Worm (Caenorhabditis elegans): ENCODE measurements around the gene Y50D4A.6.

Y50D4A.6 gene

DNA sequence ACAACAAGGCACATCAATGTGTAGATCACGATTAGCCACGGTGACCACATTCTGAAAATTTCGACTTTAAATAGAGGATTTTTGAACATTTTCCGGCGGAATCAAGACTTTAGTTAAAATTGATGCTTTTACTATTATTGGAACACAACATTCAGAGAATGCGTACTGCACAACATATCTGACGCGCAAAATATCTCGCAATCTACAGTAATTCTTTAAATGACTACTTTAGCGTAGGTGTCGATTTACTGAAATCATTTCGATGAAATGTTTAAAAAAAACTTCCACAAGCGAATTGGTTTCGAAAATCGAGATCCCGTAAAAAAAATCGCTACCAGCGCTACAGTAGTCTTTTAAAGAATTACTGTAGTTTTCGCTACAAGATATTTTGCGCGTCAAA lies 21.4 kb upstream of the Y50D4A.6 start, which contains the start of gene Y50D4A.10:
Gene Y50D4A.10, minus strand, starts transcription at position 57 of the 400 bp plus-strand sequence.
- TF ChIP-seq W03F9.2 (tag; optimal IDR thresholded peaks at IDR 0.05) (no peak), dao-5 (tag; optimal IDR thresholded peaks at IDR 0.05) (no peak), him-1 (tag; optimal IDR thresholded peaks at IDR 0.05) (no peak)

DNA sequence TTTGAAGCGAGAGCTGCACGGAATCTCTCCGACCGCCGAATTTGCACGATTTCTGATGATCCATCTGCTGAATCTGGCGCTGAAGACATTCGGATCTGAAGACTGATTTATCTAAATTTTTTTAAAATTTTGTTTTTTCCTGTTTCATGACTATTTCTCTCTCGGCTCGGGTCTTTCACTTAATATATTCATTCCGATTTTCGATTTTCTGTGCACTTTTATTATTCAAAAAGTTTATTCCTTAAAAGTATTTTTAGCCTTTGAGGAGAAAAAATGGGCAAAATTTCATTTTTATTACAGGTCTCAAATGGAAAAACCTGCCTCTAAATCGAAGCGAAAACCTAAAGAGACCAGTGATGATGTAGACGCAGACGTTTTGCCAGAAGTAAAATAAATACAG lies 8.5 kb upstream of the Y50D4A.6 start, which contains the start of gene Y50D4A.1:
Gene Y50D4A.1, plus strand, starts transcription at position 301 of the 400 bp plus-strand sequence.
- TF ChIP-seq W03F9.2 (tag; optimal IDR thresholded peaks at IDR 0.05): no peak
- no peak for TF ChIP-seq dao-5 (tag; optimal IDR thresholded peaks at IDR 0.05)
- no peak for TF ChIP-seq him-1 (tag; optimal IDR thresholded peaks at IDR 0.05)

- no peak for TF ChIP-seq him-1 (tag; optimal IDR thresholded peaks at IDR 0.05)
- TF ChIP-seq dao-5 (tag; optimal IDR thresholded peaks at IDR 0.05): no peak
- no peak for TF ChIP-seq W03F9.2 (tag; optimal IDR thresholded peaks at IDR 0.05)
These were observed 7.9 kb upstream of the Y50D4A.6 start, which contains the start of gene Y50D4A.5 for ce11 chrV:1206971-1207370. TSS of gene Y50D4A.5 (plus strand) at chrV:1207307.

- no peak for TF ChIP-seq W03F9.2 (tag; optimal IDR thresholded peaks at IDR 0.05)
- no peak for TF ChIP-seq dao-5 (tag; optimal IDR thresholded peaks at IDR 0.05)
- TF ChIP-seq him-1 (tag; optimal IDR thresholded peaks at IDR 0.05): no peak
These were observed 2.6 kb upstream of the Y50D4A.6 start for ce11 chrV:1201717-1202116.

DNA sequence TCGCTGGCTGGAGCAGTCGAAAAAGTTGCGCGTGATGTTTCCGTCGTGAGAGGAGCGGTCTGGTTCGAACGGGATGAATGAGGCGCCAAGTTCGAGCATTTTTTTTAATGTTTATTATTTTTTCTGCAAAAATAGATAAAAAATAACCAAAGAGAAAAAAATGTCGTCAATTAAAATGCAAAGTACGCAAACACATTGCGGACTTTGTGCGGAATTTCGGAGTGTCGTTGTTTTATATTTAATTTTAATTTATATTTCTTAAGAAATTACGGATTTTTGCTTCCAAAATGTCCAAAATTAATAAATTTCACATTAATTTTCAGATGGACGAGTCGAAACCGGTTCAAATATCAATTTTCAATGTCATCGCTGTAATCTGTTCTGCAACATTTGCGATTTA lies 3.1 kb downstream of the Y50D4A.6 start, which contains the start of the genes wrb-1 and Y50D4A.4:
Gene wrb-1, plus strand, starts transcription at position 78 of the 400 bp plus-strand sequence.
Gene Y50D4A.4, minus strand, starts transcription at position 133 of the 400 bp plus-strand sequence.
- peak; percentile 77 for TF ChIP-seq W03F9.2 (tag; optimal IDR thresholded peaks at IDR 0.05)
- TF ChIP-seq him-1 (tag; optimal IDR thresholded peaks at IDR 0.05): no peak
- TF ChIP-seq dao-5 (tag; optimal IDR thresholded peaks at IDR 0.05): no peak

- TF ChIP-seq him-1 (tag; optimal IDR thresholded peaks at IDR 0.05) (no peak), W03F9.2 (tag; optimal IDR thresholded peaks at IDR 0.05) (no peak), dao-5 (tag; optimal IDR thresholded peaks at IDR 0.05) (no peak)
These were observed 19.8 kb downstream of the Y50D4A.6 start, which contains the start of gene F25A2.1 for ce11 chrV:1179279-1179678. TSS of gene F25A2.1 (plus strand) at chrV:1179579.

DNA sequence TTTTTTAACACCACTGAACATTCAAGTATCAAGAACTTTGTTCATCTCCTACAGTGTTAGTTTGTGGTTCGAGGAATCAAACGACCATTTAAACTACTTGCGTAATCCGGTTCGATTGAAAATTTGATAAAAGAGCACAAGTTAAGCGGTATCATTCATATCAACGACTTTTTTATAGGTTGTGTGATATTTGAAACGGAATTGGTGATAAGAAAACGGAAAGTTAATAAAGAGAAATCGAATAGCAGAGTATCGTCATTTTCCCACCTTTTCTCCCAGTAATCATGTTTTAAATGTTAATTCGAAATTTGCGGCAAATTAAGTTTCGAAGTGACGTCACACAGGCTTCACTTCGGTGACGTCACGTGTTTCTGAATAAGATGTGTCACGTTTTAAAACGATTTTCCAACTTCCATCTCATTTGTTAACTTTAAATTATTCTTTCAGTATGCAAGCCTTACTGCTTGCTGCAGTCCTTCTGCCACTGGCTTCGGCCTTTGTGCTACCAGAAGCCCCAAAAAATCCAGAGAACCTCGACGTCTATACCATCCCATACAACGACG lies 22.7 kb downstream of the Y50D4A.6 start, which contains the start of gene T21H3.1:
Gene T21H3.1, plus strand, starts transcription at position 448 of the 563 bp plus-strand sequence.
- TF ChIP-seq him-1 (tag; optimal IDR thresholded peaks at IDR 0.05) (no peak), dao-5 (tag; optimal IDR thresholded peaks at IDR 0.05) (no peak), W03F9.2 (tag; optimal IDR thresholded peaks at IDR 0.05) (no peak)

DNA sequence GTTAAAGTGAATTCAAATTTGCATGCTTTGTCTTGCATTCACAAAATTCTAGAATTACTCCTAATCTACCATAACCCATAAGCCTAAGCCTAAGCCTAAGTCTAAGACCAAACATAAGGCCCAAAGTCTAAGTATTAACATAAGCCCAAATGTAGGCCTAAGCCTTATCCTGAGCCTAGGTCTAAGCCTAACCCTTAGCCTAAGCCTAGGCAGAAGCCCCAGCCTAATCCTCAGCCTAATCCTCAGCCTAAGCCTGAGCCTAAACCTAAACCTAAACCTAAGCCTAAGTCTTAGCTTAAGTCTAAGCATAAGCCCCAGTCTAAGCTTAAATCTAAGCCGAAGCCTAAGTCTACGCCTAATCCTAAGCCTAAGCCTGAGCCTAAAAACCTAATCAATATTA lies 28.5 kb downstream of the Y50D4A.6 start:
- TF ChIP-seq W03F9.2 (tag; optimal IDR thresholded peaks at IDR 0.05) (no peak), dao-5 (tag; optimal IDR thresholded peaks at IDR 0.05) (no peak), him-1 (tag; optimal IDR thresholded peaks at IDR 0.05) (no peak)

- no peak for TF ChIP-seq dao-5 (tag; optimal IDR thresholded peaks at IDR 0.05)
- no peak for TF ChIP-seq him-1 (tag; optimal IDR thresholded peaks at IDR 0.05)
- no peak for TF ChIP-seq W03F9.2 (tag; optimal IDR thresholded peaks at IDR 0.05)
These were observed 33.8 kb downstream of the Y50D4A.6 start, which contains the start of gene ptr-16 for ce11 chrV:1165090-1165761. TSS of gene ptr-16 (plus strand) at chrV:1165711.

DNA sequence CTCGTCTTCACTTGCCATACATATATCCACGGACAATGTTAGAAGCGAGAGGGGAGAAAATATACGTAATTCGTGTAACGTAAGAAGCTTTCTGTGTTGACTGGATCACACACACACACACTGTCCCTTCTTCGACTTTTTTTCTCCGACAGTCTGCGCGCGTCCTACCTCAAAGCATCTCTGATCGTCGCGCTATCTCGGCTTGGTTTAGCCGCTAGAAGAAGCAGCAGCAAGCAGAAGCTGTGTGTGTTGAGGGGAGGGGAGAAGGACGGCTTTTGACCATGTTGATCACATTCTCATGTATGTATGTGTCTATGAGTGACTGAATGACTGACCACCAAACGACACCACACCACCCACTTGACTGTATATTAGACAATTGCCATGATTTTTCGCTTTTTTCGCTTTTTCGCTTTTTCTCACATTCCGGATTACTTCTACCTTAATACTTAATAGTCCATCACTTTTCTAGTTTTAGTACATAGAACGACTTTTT lies 34.8 kb downstream of the Y50D4A.6 start, which contains the start of gene T21H3.5:
Gene T21H3.5, minus strand, starts transcription at position 98 of the 496 bp plus-strand sequence.
- TF ChIP-seq him-1 (tag; optimal IDR thresholded peaks at IDR 0.05) (no peak), dao-5 (tag; optimal IDR thresholded peaks at IDR 0.05) (no peak), W03F9.2 (tag; optimal IDR thresholded peaks at IDR 0.05) (no peak)

DNA sequence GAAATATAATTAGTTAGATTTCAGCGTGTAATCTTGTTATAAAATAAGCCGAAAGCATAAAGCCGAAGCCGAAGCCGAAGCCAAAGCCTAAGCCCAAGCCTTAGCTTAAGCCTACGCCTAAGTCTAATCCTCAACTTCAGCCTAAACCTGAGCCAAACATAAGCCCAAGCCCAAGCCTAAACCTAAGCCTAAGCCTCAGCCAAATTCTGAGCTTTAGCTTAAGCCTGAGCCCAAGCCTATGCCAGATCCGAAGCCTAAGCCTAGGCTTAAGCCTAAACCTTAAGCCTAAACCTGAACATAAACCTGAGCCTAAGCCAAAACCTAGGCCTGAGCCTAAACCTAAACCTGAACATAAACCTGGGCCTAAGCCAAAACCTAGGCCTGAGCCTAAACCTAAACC lies 38.4 kb downstream of the Y50D4A.6 start:
- TF ChIP-seq dao-5 (tag; optimal IDR thresholded peaks at IDR 0.05) (no peak), him-1 (tag; optimal IDR thresholded peaks at IDR 0.05) (no peak)

DNA sequence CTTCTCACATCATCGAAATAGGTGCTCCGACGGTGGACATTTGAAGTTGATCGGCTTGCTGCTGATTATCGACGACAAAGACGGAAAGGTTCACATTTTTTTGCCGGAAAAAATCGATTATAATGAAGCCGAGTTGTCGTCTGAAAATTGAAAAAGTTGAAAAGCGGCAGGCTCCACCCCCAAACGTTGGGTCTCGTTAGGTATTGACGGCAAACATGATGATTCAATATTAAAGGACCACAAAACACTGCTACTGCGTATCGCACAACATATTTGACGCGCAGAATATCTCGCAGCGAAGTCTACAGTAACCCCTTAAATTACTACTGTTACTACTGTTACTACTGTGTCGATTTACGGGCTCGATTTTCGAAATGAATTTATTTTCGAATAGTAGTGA lies 40.8 kb downstream of the Y50D4A.6 start:
- no peak for TF ChIP-seq dao-5 (tag; optimal IDR thresholded peaks at IDR 0.05)
- peak; percentile 66 for TF ChIP-seq him-1 (tag; optimal IDR thresholded peaks at IDR 0.05)

- no peak for TF ChIP-seq him-1 (tag; optimal IDR thresholded peaks at IDR 0.05)
- TF ChIP-seq W03F9.2 (tag; optimal IDR thresholded peaks at IDR 0.05): no peak
- TF ChIP-seq dao-5 (tag; optimal IDR thresholded peaks at IDR 0.05): no peak
These were observed 41.6 kb downstream of the Y50D4A.6 start for ce11 chrV:1157443-1157842.

ce11 chrV:1156431-1156830 lies 42.6 kb downstream of the Y50D4A.6 start:
- no peak for TF ChIP-seq dao-5 (tag; optimal IDR thresholded peaks at IDR 0.05)
- TF ChIP-seq W03F9.2 (tag; optimal IDR thresholded peaks at IDR 0.05): no peak
- TF ChIP-seq him-1 (tag; optimal IDR thresholded peaks at IDR 0.05): no peak
